Worm (Caenorhabditis elegans) whole organism, L4 larva: ENCODE measurements around the gene srj-11.
A peak's percentile ranks its signal among the peaks of the same experiment; 100 is the strongest.

Experiments used
- F10B5.3 ChIP-seq: sonication (generic microtip); optimal IDR thresholded peaks from 2 replicates; lab custom pipeline; 2016; ENCODE audit warnings: mild to moderate bottlenecking, missing genetic modification characterization, missing compliant biosample characterization
- F37D6.2 ChIP-seq: sonication (generic microtip); optimal IDR thresholded peaks from 2 replicates; lab custom pipeline; 2016; ENCODE audit warnings: mild to moderate bottlenecking, missing genetic modification characterization, missing compliant biosample characterization
- F44E2.7 ChIP-seq: fragments of 200-800 bp; sonication (Bioruptor generic); IDR thresholded peaks from 2 replicates; pipeline ENCODE4 v2.1.2; 2022; ENCODE audit warnings: missing genetic modification characterization, missing compliant biosample characterization
- Y5F2A.4 ChIP-seq: fragments of 200-800 bp; sonication (Bioruptor generic); optimal IDR thresholded peaks from 2 replicates; lab custom pipeline; 2018; ENCODE audit warnings: mild to moderate bottlenecking, missing genetic modification characterization, missing compliant biosample characterization
- Y75B8A.6 ChIP-seq: fragments of 200-800 bp; sonication (Bioruptor generic); IDR thresholded peaks from 2 replicates; pipeline ENCODE4 v1.3.6; 2022; ENCODE audit warnings: missing genetic modification reagents, missing genetic modification characterization, missing compliant biosample characterization
- ZK337.2 ChIP-seq: fragments of 200-800 bp; sonication (Bioruptor generic); IDR thresholded peaks from 2 replicates; pipeline ENCODE4 v1.3.6; 2022; ENCODE audit warnings: missing genetic modification reagents, missing genetic modification characterization, missing compliant biosample characterization
- ZK546.5 ChIP-seq, 2 experiments: sonication (generic microtip); optimal IDR thresholded peaks; 2 replicates each; lab custom pipeline; 2017; ENCODE audit warnings: missing biosample characterization in 2 of 2, missing genetic modification characterization in 2 of 2
- aha-1 ChIP-seq: fragments of 150-350 bp; peaks from one replicate; lab custom pipeline; 2014; ENCODE audit warnings: missing biosample characterization, missing genetic modification characterization
- arid-1 ChIP-seq: fragments of 200-800 bp; sonication (Bioruptor generic); conservative IDR thresholded peaks from 2 replicates; pipeline ENCODE4 v1.3.6; 2022; ENCODE audit warnings: missing genetic modification reagents, missing genetic modification characterization, missing compliant biosample characterization
- ceh-20 ChIP-seq: fragments of 200-800 bp; sonication (Bioruptor generic); IDR thresholded peaks from 2 replicates; pipeline ENCODE4 v1.3.6; 2022; ENCODE audit warnings: missing genetic modification reagents, missing genetic modification characterization, missing compliant biosample characterization
- ceh-32 ChIP-seq: sonication (generic microtip); optimal IDR thresholded peaks from 2 replicates; lab custom pipeline; 2016; ENCODE audit warnings: mild to moderate bottlenecking, missing genetic modification characterization, missing compliant biosample characterization; ENCODE audit not compliant: poor library complexity
- ceh-44 ChIP-seq: fragments of 200-800 bp; sonication (Bioruptor generic); IDR thresholded peaks from 2 replicates; pipeline ENCODE4 v1.3.6; 2022; ENCODE audit warnings: missing genetic modification reagents, missing genetic modification characterization, missing compliant biosample characterization
- ceh-62 ChIP-seq: sonication (generic microtip); optimal IDR thresholded peaks from 2 replicates; lab custom pipeline; 2017; ENCODE audit warnings: missing biosample characterization, missing genetic modification characterization
- ces-1 ChIP-seq: fragments of 150-350 bp; sonication (generic microtip); optimal IDR thresholded peaks from 4 replicates; lab custom pipeline; 2014; ENCODE audit warnings: missing biosample characterization, missing genetic modification reagents, missing genetic modification characterization
- daf-16 ChIP-seq, 3 experiments: sonication (generic microtip); optimal IDR thresholded peaks; 2 replicates each; lab custom pipeline; 2016 to 2017; ENCODE audit warnings: missing genetic modification characterization in 3 of 3, missing genetic modification reagents in 3 of 3, mild to moderate bottlenecking in 2 of 3, missing compliant biosample characterization in 2 of 3, missing biosample characterization in 1 of 3, moderate library complexity in 1 of 3
- daf-19 ChIP-seq: fragments of 200-800 bp; sonication (Bioruptor generic); conservative IDR thresholded peaks from 2 replicates; pipeline ENCODE4 v1.3.6; 2022; ENCODE audit warnings: missing genetic modification characterization, missing compliant biosample characterization
- daf-8 ChIP-seq: fragments of 200-800 bp; sonication (Bioruptor generic); IDR thresholded peaks from 2 replicates; pipeline ENCODE4 v1.3.6; 2022; ENCODE audit warnings: missing genetic modification characterization, missing compliant biosample characterization
- dmd-6 ChIP-seq: fragments of 200-800 bp; sonication (Bioruptor generic); IDR thresholded peaks from 2 replicates; pipeline ENCODE4 v1.3.6; 2022; ENCODE audit warnings: missing genetic modification reagents, missing genetic modification characterization, missing compliant biosample characterization
- dpl-1 ChIP-seq: fragments of 150-350 bp; optimal IDR thresholded peaks from 2 replicates; lab custom pipeline; 2014; ENCODE audit warnings: missing biosample characterization, missing genetic modification reagents, missing genetic modification characterization
- egl-43 ChIP-seq: fragments of 200-800 bp; sonication (Bioruptor generic); IDR thresholded peaks from 2 replicates; pipeline ENCODE4 v1.3.6; 2022; ENCODE audit warnings: missing genetic modification reagents, missing genetic modification characterization, missing compliant biosample characterization
- hif-1 ChIP-seq, 2 experiments: sonication (generic microtip); optimal IDR thresholded peaks; 2 replicates each; lab custom pipeline; 2016 to 2017; ENCODE audit warnings: missing compliant biosample characterization in 2 of 2, missing genetic modification characterization in 2 of 2, missing genetic modification reagents in 2 of 2, missing genotype in 2 of 2, mild to moderate bottlenecking in 1 of 2
- hlh-30 ChIP-seq: sonication (generic microtip); optimal IDR thresholded peaks from 2 replicates; lab custom pipeline; 2017; ENCODE audit warnings: antibody characterized with exemption, mild to moderate bottlenecking, missing genetic modification characterization, missing compliant biosample characterization; ENCODE audit not compliant: insufficient read depth
- lin-13 ChIP-seq: fragments of 150-350 bp; optimal IDR thresholded peaks from 2 replicates; lab custom pipeline; 2014; ENCODE audit warnings: missing biosample characterization, missing genetic modification reagents, missing genetic modification characterization
- lin-29 ChIP-seq: fragments of 200-800 bp; sonication (Bioruptor generic); IDR thresholded peaks from 2 replicates; pipeline ENCODE4 v1.3.6; 2022; ENCODE audit warnings: missing genetic modification reagents, missing genetic modification characterization, missing compliant biosample characterization
- lin-38 ChIP-seq: fragments of 200-800 bp; sonication (Bioruptor generic); IDR thresholded peaks from 2 replicates; pipeline ENCODE4 v1.3.6; 2022; ENCODE audit warnings: missing genetic modification reagents, missing genetic modification characterization, missing compliant biosample characterization
- lsy-2 ChIP-seq, 2 experiments: fragments of 150-350 bp in 1 of 2; sonication (generic microtip) in 1 of 2; optimal IDR thresholded peaks; 2 replicates each; lab custom pipeline; 2014 to 2017; ENCODE audit warnings: missing biosample characterization in 2 of 2, missing genetic modification characterization in 2 of 2
- madf-5 ChIP-seq, 2 experiments: fragments of 200-800 bp; sonication (Bioruptor generic); IDR thresholded peaks; 2 replicates each; pipeline ENCODE4 v1.3.6; 2022; ENCODE audit warnings: missing compliant biosample characterization in 2 of 2, missing genetic modification characterization in 2 of 2
- nhr-11 ChIP-seq: fragments of 150-350 bp; optimal IDR thresholded peaks from 2 replicates; lab custom pipeline; 2014; ENCODE audit warnings: missing biosample characterization, missing genetic modification characterization
- nhr-28 ChIP-seq: fragments of 150-350 bp; optimal IDR thresholded peaks from 2 replicates; lab custom pipeline; 2014; ENCODE audit warnings: missing biosample characterization, missing genetic modification characterization
- nhr-42 ChIP-seq: fragments of 200-800 bp; sonication (Bioruptor generic); IDR thresholded peaks from 2 replicates; pipeline ENCODE4 v1.3.6; 2022; ENCODE audit warnings: missing genetic modification characterization, missing compliant biosample characterization
- nhr-48 ChIP-seq: sonication (generic microtip); optimal IDR thresholded peaks from 2 replicates; lab custom pipeline; 2016; ENCODE audit warnings: mild to moderate bottlenecking, missing genetic modification characterization, missing compliant biosample characterization
- nhr-6 ChIP-seq: fragments of 150-350 bp; optimal IDR thresholded peaks from 2 replicates; lab custom pipeline; 2014; ENCODE audit warnings: missing biosample characterization, missing genetic modification characterization
- pqm-1 ChIP-seq: sonication (generic microtip); optimal IDR thresholded peaks from 2 replicates; lab custom pipeline; 2017; ENCODE audit warnings: missing biosample characterization, missing genetic modification characterization
- tra-1 ChIP-seq: fragments of 200-800 bp; sonication (Bioruptor generic); IDR thresholded peaks from 2 replicates; pipeline ENCODE4 v1.3.6; 2022; ENCODE audit warnings: missing genetic modification reagents, missing genetic modification characterization, missing compliant biosample characterization
- unc-130 ChIP-seq: sonication (generic microtip); optimal IDR thresholded peaks from 2 replicates; lab custom pipeline; 2016; ENCODE audit warnings: missing genetic modification reagents, missing genetic modification characterization, missing compliant biosample characterization
- unc-39 ChIP-seq: sonication (generic microtip); optimal IDR thresholded peaks from 2 replicates; lab custom pipeline; 2017; ENCODE audit warnings: missing biosample characterization, missing genetic modification characterization
- unc-62 ChIP-seq, 3 experiments: fragments of 150-350 bp in 1 of 3; sonication (generic microtip); optimal IDR thresholded peaks in 2 of 3; peaks in 1 of 3; 1 replicate in 1 of 3; 2 replicates in 2 of 3; lab custom pipeline; 2014 to 2017; ENCODE audit warnings: missing biosample characterization in 3 of 3, missing genetic modification characterization in 3 of 3, missing genetic modification reagents in 3 of 3, missing genotype in 1 of 3
- zfp-2 ChIP-seq: sonication (generic microtip); optimal IDR thresholded peaks from 2 replicates; lab custom pipeline; 2016; ENCODE audit warnings: mild to moderate bottlenecking, missing genetic modification characterization, missing compliant biosample characterization
- zfp-3 ChIP-seq: fragments of 200-800 bp; sonication (Bioruptor generic); conservative IDR thresholded peaks from 2 replicates; pipeline ENCODE4 v1.3.6; 2022; ENCODE audit warnings: missing genetic modification reagents, missing genetic modification characterization, missing compliant biosample characterization

Gene srj-11

DNA sequence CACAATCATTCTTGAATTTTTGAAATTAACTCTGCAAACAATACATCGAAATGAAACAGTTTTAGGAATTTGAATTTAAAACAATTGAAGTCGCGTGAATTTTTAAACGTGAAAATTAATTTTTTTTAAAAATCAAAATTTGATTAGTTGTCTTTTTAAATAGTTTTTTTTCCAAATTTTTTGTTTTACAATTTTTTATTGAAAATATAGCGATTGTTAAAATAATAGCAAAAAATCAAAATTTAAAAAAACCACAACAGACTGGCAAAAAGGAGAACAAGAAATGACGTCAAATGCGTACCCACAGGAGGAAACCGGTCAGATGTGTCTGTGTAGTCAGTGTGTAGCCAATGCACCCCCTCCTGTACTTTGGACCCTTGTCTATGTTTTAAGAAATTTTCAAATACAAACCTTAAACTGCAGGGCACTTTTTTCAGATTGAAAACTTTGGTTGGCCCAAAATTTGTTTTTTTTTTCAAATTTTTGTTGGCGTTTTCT is 44.3 kb upstream of the srj-11 start, which contains the start of the genes Y73C8B.1 and Y73C8B.5 (continued):
- TF ChIP-seq unc-39 (tag; lab: Kevin White, UChicago) (no peak), hlh-30 (tag; lab: Kevin White, UChicago) (peak; percentile 3), Y5F2A.4 (GFP tag; lab: Kevin White, UChicago) (no peak), dmd-6 (GFP tag; lab: Robert Waterston, UW) (no peak), aha-1 (no peak), nhr-48 (tag; lab: Kevin White, UChicago) (peak; percentile 88), madf-5 (GFP tag; IDR thresholded peaks at IDR 0.05; lab: Robert Waterston, UW) (no peak), ceh-20 (GFP tag; lab: Robert Waterston, UW) (no peak), F44E2.7 (GFP tag; lab: Robert Waterston, UW) (no peak), lin-29 (GFP tag; lab: Robert Waterston, UW) (no peak), F10B5.3 (tag; lab: Kevin White, UChicago) (no peak), zfp-3 (GFP tag; lab: Robert Waterston, UW) (no peak), dpl-1 (no peak), ZK546.5 (tag; optimal IDR thresholded peaks at IDR 0.05; lab: Kevin White, UChicago) (no peak), ZK337.2 (GFP tag; lab: Robert Waterston, UW) (no peak), F37D6.2 (tag; lab: Kevin White, UChicago) (no peak), lsy-2 (tag; optimal IDR thresholded peaks at IDR 0.05; lab: Kevin White, UChicago) (peak in 1 of 2 experiments; percentile 11), nhr-28 (peak; percentile 90), ceh-62 (tag; lab: Kevin White, UChicago) (no peak), nhr-11 (peak; percentile 94), daf-19 (GFP tag; lab: Robert Waterston, UW) (no peak), hif-1 (tag; optimal IDR thresholded peaks at IDR 0.05; lab: Kevin White, UChicago) (no peak), nhr-6 (tag; lab: Kevin White, UChicago) (no peak), zfp-2 (tag; lab: Kevin White, UChicago) (no peak), daf-8 (GFP tag; lab: Robert Waterston, UW) (no peak), egl-43 (no peak), Y75B8A.6 (GFP tag; lab: Robert Waterston, UW) (no peak), unc-130 (GFP tag; lab: Kevin White, UChicago) (no peak)

DNA sequence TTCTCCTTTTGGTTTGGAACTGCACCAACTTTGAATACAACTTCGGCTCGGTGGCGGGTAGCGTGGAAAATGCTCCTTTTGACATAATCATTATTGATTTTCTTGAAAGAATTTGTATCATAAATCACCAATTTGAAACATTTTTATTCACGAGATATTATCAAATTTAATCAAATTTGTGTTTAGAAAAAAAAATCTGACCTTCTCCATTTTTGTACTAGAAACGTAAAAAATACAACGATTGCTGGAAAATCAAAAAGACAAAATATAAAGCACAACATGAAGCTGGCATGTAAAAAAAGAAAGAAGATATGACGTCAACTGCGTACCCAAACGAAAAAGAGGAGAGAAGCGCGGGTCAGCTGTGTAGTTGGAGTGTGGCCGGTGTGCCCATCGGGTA is 40.9 kb upstream of the srj-11 start, which contains the start of gene K08D9.4:
TSS of gene K08D9.4 (minus strand) at position 101 of the 400 bp plus-strand sequence.
- TF ChIP-seq unc-62 (GFP tag; optimal IDR thresholded peaks at IDR 0.05 in 1 of 2; lab: Kevin White, UChicago) (no peak), unc-62 (tag; optimal IDR thresholded peaks at IDR 0.05; lab: Kevin White, UChicago) (no peak), arid-1 (GFP tag; lab: Robert Waterston, UW) (no peak), lin-13 (GFP tag; lab: Kevin White, UChicago) (no peak), pqm-1 (tag; lab: Kevin White, UChicago) (no peak), lin-38 (GFP tag; lab: Robert Waterston, UW) (no peak), daf-16 (GFP tag; optimal IDR thresholded peaks at IDR 0.05; lab: Kevin White, UChicago) (no peak), daf-16 (tag; optimal IDR thresholded peaks at IDR 0.05; lab: Kevin White, UChicago) (no peak), nhr-42 (GFP tag; lab: Robert Waterston, UW) (no peak), ces-1 (GFP tag; lab: Kevin White, UChicago) (no peak), tra-1 (GFP tag; lab: Robert Waterston, UW) (no peak), ceh-20 (GFP tag; lab: Robert Waterston, UW) (no peak), ceh-44 (GFP tag; lab: Robert Waterston, UW) (no peak), ceh-32 (tag; lab: Kevin White, UChicago) (no peak)
- TF ChIP-seq, all 104 proteins: peak for 0
